Worm (Caenorhabditis elegans): ENCODE measurements around the gene pdha-1.
A peak's percentile ranks its signal among the peaks of the same experiment; 100 is the strongest.

The pdha-1 gene

ce11 chrII:8062334-8062791, 3.7 kb upstream of the pdha-1 start, which contains the start of gene ufd-2 (continued):
- peak; percentile 50 for TF ChIP-seq ets-4 (tag; optimal IDR thresholded peaks at IDR 0.05)
- TF ChIP-seq nhr-11 (tag; optimal IDR thresholded peaks at IDR 0.05) = no peak
- TF ChIP-seq fax-1 (tag; optimal IDR thresholded peaks at IDR 0.05) = peak; percentile 47
- peak; percentile 56 for TF ChIP-seq ceh-14 (tag; optimal IDR thresholded peaks at IDR 0.05)
- TF ChIP-seq pat-9 (tag; optimal IDR thresholded peaks at IDR 0.05) = no peak
- peak; percentile 68 for TF ChIP-seq F13H6.1 (tag; optimal IDR thresholded peaks at IDR 0.05)
- TF ChIP-seq nfya-1 (tag; optimal IDR thresholded peaks at IDR 0.05) = peak; percentile 63
- TF ChIP-seq lin-11 (tag; optimal IDR thresholded peaks at IDR 0.05) = no peak
- TF ChIP-seq hlh-30 (tag; optimal IDR thresholded peaks at IDR 0.05; ENCODE audit: insufficient read depth) = no peak
- TF ChIP-seq pros-1 (tag; optimal IDR thresholded peaks at IDR 0.05) = peak; percentile 38
- TF ChIP-seq dve-1 (tag; optimal IDR thresholded peaks at IDR 0.05) = peak; percentile 20
- no peak for TF ChIP-seq hlh-6 (tag; optimal IDR thresholded peaks at IDR 0.05)
- TF ChIP-seq ceh-30 (tag; optimal IDR thresholded peaks at IDR 0.05) = no peak
- no peak for TF ChIP-seq pqm-1 (tag; optimal IDR thresholded peaks at IDR 0.05)
- peak; percentile 57 for TF ChIP-seq fkh-6 (tag; optimal IDR thresholded peaks at IDR 0.05)
- peak; percentile 82 for TF ChIP-seq ref-2 (tag; optimal IDR thresholded peaks at IDR 0.05)

- TF ChIP-seq T23F11.4 (GFP tag; optimal IDR thresholded peaks at IDR 0.05) = no peak
- TF ChIP-seq Y22D7AL.16 (tag; optimal IDR thresholded peaks at IDR 0.05) = no peak
- peak; percentile 29 for TF ChIP-seq elt-2 (tag; optimal IDR thresholded peaks at IDR 0.05)
Observed at ce11 chrII:8071012-8071625, 5.0 kb downstream of the pdha-1 start.

- TF ChIP-seq nfya-1 (tag; optimal IDR thresholded peaks at IDR 0.05) (peak; percentile 1), hlh-8 (tag; optimal IDR thresholded peaks at IDR 0.05) (no peak), ceh-18 (tag; optimal IDR thresholded peaks at IDR 0.05) (peak; percentile 17), unc-55 (GFP tag; optimal IDR thresholded peaks at IDR 0.05) (peak; percentile 86), ceh-48 (tag; optimal IDR thresholded peaks at IDR 0.05) (peak; percentile 42), fkh-10 (GFP tag; optimal IDR thresholded peaks at IDR 0.05) (no peak), ets-4 (tag; optimal IDR thresholded peaks at IDR 0.05) (no peak), hlh-30 (tag; optimal IDR thresholded peaks at IDR 0.05; ENCODE audit: insufficient read depth) (peak; percentile 85), ceh-34 (tag; optimal IDR thresholded peaks at IDR 0.05) (peak; percentile 84), unc-42 (tag; optimal IDR thresholded peaks at IDR 0.05) (peak; percentile 33), ceh-19 (GFP tag; optimal IDR thresholded peaks at IDR 0.05) (peak; percentile 40)
Observed at ce11 chrII:8071801-8072544, 5.9 kb downstream of the pdha-1 start.

- TF ChIP-seq ceh-24 (tag; optimal IDR thresholded peaks at IDR 0.05) (no peak), ceh-30 (tag; optimal IDR thresholded peaks at IDR 0.05) (no peak), elt-2 (tag; optimal IDR thresholded peaks at IDR 0.05) (peak; percentile 24), ets-4 (tag; optimal IDR thresholded peaks at IDR 0.05) (no peak)
Observed at ce11 chrII:8073222-8073621, 7.1 kb downstream of the pdha-1 start, which contains the start of gene gpcp-2. gpcp-2 (minus strand) TSS chrII:8073374.

- TF ChIP-seq K09A11.1 (tag; optimal IDR thresholded peaks at IDR 0.05; ENCODE audit: insufficient read depth) (no peak), ceh-24 (tag; optimal IDR thresholded peaks at IDR 0.05) (no peak), ceh-6 (GFP tag; optimal IDR thresholded peaks at IDR 0.05) (no peak), ama-1 (optimal IDR thresholded peaks at IDR 0.05) (no peak), nhr-232 (tag; optimal IDR thresholded peaks at IDR 0.05) (no peak), ets-4 (tag; optimal IDR thresholded peaks at IDR 0.05) (no peak), F13H6.1 (tag; optimal IDR thresholded peaks at IDR 0.05) (no peak), Y22D7AL.16 (tag; optimal IDR thresholded peaks at IDR 0.05) (no peak), K02D7.2 (tag; optimal IDR thresholded peaks at IDR 0.05) (no peak), unc-42 (tag; optimal IDR thresholded peaks at IDR 0.05) (no peak), C08G9.2 (tag; optimal IDR thresholded peaks at IDR 0.05) (no peak), pqm-1 (tag; optimal IDR thresholded peaks at IDR 0.05) (no peak), hlh-15 (tag; optimal IDR thresholded peaks at IDR 0.05) (no peak), unc-86 (tag; optimal IDR thresholded peaks at IDR 0.05) (no peak), dmd-4 (tag; optimal IDR thresholded peaks at IDR 0.05; ENCODE audit: borderline replicate concordance) (no peak), hlh-30 (tag; optimal IDR thresholded peaks at IDR 0.05; ENCODE audit: insufficient read depth) (no peak), ttx-3 (tag; optimal IDR thresholded peaks at IDR 0.05) (no peak), pat-9 (tag; optimal IDR thresholded peaks at IDR 0.05) (no peak)
Observed at ce11 chrII:8074058-8074457, 8.0 kb downstream of the pdha-1 start.
